Fruit fly (Drosophila melanogaster): ENCODE data around the gene Sras.

Gene Sras

DNA sequence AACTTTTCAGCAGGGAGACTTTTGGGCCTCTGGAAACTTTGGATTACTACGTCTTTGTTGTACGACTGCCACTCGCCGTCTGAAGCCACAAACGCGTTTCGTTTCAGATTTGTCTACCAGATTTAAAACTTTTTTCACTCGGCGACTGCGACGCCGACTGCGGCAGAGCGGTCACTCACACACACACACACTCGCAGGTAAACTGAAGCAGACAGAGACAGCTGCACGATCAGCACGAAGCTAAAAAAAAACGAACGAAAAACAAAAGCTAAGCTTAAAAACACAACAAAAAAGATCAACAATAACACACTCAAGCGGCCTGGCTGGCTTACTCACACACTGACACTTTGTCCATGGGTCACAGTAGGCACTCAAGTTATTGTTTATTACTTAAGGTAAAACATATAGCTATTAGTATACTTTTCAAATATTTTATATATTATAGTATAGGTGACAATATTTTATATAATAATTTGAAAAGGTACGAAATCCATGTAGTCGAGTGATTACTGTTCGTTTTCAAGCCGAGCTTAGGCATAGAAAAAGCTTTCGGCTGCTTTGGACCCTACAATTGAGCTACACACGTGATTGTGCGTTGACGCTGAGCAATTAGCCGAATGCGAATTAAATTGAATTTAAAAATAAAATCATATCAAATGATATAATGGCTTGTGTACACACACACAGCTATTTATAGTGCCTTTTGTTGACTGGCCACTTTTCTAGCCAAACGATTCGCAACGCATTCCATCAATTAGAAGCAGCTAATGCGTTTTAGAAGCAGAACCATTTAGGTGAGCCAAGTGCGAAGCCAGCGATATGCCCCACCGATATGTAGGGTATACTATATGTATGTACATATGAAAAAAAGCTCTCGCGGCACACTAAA lies 13.9 kb downstream of the Sras start, which contains the start of gene Msr-110 (continued):
- TF ChIP-seq ase (GFP tag; IDR thresholded peaks at IDR 0.05) (peak; percentile 77), Ets97D (GFP tag; optimal IDR thresholded peaks at IDR 0.05) (peak; percentile 29), Camta (GFP tag; optimal IDR thresholded peaks at IDR 0.05) (peak; percentile 48), Dek (tag; optimal IDR thresholded peaks at IDR 0.05) (peak; percentile 93), Fer3 (tag; optimal IDR thresholded peaks at IDR 0.05) (peak; percentile 94), bowl (GFP tag; IDR thresholded peaks at IDR 0.05) (peak; percentile 72), HmgD (GFP tag; optimal IDR thresholded peaks at IDR 0.05) (no peak), Taf1 (GFP tag; IDR thresholded peaks at IDR 0.05) (peak; percentile 86), CG34224 (GFP tag; IDR thresholded peaks at IDR 0.05; ENCODE audit: partially characterized antibody) (no peak), yki (optimal IDR thresholded peaks at IDR 0.05) (no peak), Side (GFP tag; optimal IDR thresholded peaks at IDR 0.05) (peak; percentile 48), CrebB (tag; optimal IDR thresholded peaks at IDR 0.05) (peak; percentile 81), h (optimal IDR thresholded peaks at IDR 0.05) (no peak), CG11093 (GFP tag; IDR thresholded peaks at IDR 0.05) (peak; percentile 91), disco-r (GFP tag; optimal IDR thresholded peaks at IDR 0.05) (peak; percentile 45), ro (GFP tag; IDR thresholded peaks at IDR 0.05) (peak; percentile 82), nerfin-2 (GFP tag; IDR thresholded peaks at IDR 0.05; ENCODE audit: partially characterized antibody) (no peak), CG33213 (GFP tag; optimal IDR thresholded peaks at IDR 0.05) (peak; percentile 32), CG11560 (tag; IDR thresholded peaks at IDR 0.05) (peak; percentile 84), CHES-1-like (GFP tag; optimal IDR thresholded peaks at IDR 0.05) (peak; percentile 74), crc (GFP tag; optimal IDR thresholded peaks at IDR 0.05) (no peak), kay (GFP tag; optimal IDR thresholded peaks at IDR 0.05) (peak; percentile 57), CG31224 (GFP tag; IDR thresholded peaks at IDR 0.05) (peak; percentile 72; the same call in 1 of the 2 replicates), Rx (GFP tag; IDR thresholded peaks at IDR 0.05) (peak; percentile 66), croc (GFP tag; conservative IDR thresholded peaks at IDR 0.05) (peak; percentile 81), H15 (GFP tag; IDR thresholded peaks at IDR 0.05) (peak; percentile 84), Hey (tag; optimal IDR thresholded peaks at IDR 0.05) (peak; percentile 17), al (GFP tag; IDR thresholded peaks at IDR 0.05) (peak; percentile 82), CG15696 (tag; optimal IDR thresholded peaks at IDR 0.05) (peak; percentile 50), dm (GFP tag; optimal IDR thresholded peaks at IDR 0.05) (peak; percentile 52), HHEX (GFP tag; optimal IDR thresholded peaks at IDR 0.05) (peak; percentile 89), CkIIα-i1 (GFP tag; IDR thresholded peaks at IDR 0.05) (peak; percentile 64), otp (GFP tag; IDR thresholded peaks at IDR 0.05) (peak; percentile 57), crol (GFP tag; IDR thresholded peaks at IDR 0.05) (no peak), PHDP (tag; optimal IDR thresholded peaks at IDR 0.05) (peak; percentile 91), CG12155 (GFP tag; optimal IDR thresholded peaks at IDR 0.05) (peak; percentile 69), ttk (GFP tag; IDR thresholded peaks at IDR 0.05) (peak; percentile 78), zfh2 (GFP tag; optimal IDR thresholded peaks at IDR 0.05) (peak; percentile 66), CG10274 (GFP tag; optimal IDR thresholded peaks at IDR 0.05) (peak; percentile 96), Gug (GFP tag; IDR thresholded peaks at IDR 0.05) (peak; percentile 78; the same call in 3 of the 4 replicates)

dm6 chr3L:5578595-5578994 lies 15.0 kb downstream of the Sras start:
- TF ChIP-seq CG13894 (tag; optimal IDR thresholded peaks at IDR 0.05) (peak; percentile 11), Adf1 (GFP tag; IDR thresholded peaks at IDR 0.05) (no peak), oc (tag; optimal IDR thresholded peaks at IDR 0.05) (peak; percentile 79), CG7372 (GFP tag; IDR thresholded peaks at IDR 0.05) (peak; percentile 32; the same call in 1 of the 2 replicates), Pdp1 (GFP tag; optimal IDR thresholded peaks at IDR 0.05) (peak in 1 of 2 experiments; percentile 94), p53 (GFP tag; optimal IDR thresholded peaks at IDR 0.05) (no peak), CG10321 (GFP tag; IDR thresholded peaks at IDR 0.05) (no peak), abd-A (tag; optimal IDR thresholded peaks at IDR 0.05) (peak; percentile 30), Awh (GFP tag; IDR thresholded peaks at IDR 0.05) (0 out of 2 replicates have a peak, but pooled peaks have one; percentile 26)
